Fruit fly (Drosophila melanogaster) whole organism, embryonic: Measurements from ENCODE around the gene Bx42.

Source experiments
- Adf1 ChIP-seq: fragments of 200-800 bp; sonication (Bioruptor generic); IDR thresholded peaks from 2 replicates; pipeline ENCODE4 v1.3.6; 2022; ENCODE audit warnings: missing biosample characterization, missing genetic modification characterization
- Aef1 ChIP-seq: fragments of 200-800 bp; sonication (Bioruptor generic); IDR thresholded peaks from 3 replicates; pipeline ENCODE4 v1.3.6; 2022; ENCODE audit warnings: missing biosample characterization, missing genetic modification characterization
- B-H1 ChIP-seq: fragments of 200-800 bp; sonication (Bioruptor generic); IDR thresholded peaks from 3 replicates; pipeline ENCODE4 v1.3.6; 2022; ENCODE audit warnings: missing biosample characterization, missing genetic modification characterization
- CG10462 ChIP-seq: fragments of 200-800 bp; sonication (Bioruptor generic); optimal IDR thresholded peaks from 2 replicates; lab custom pipeline; 2016; ENCODE audit warnings: missing biosample characterization, missing genetic modification characterization
- CG10959 ChIP-seq: fragments of 200-800 bp; sonication (Bioruptor generic); IDR thresholded peaks from 2 replicates; pipeline ENCODE4 v1.3.6; 2022; ENCODE audit warnings: missing biosample characterization, missing genetic modification characterization
- CG11456 ChIP-seq: fragments of 200-800 bp; sonication (Bioruptor generic); IDR thresholded peaks from 3 replicates; pipeline ENCODE4 v1.3.6; 2022; ENCODE audit warnings: missing biosample characterization, missing genetic modification characterization
- CG12071 ChIP-seq: fragments of 200-800 bp; sonication (Bioruptor generic); optimal IDR thresholded peaks from 3 replicates; lab custom pipeline; 2018; ENCODE audit warnings: missing biosample characterization, mild to moderate bottlenecking, missing genetic modification characterization
- CG14710 ChIP-seq: fragments of 200-800 bp; sonication (Bioruptor generic); optimal IDR thresholded peaks from 3 replicates; lab custom pipeline; 2019; ENCODE audit warnings: missing biosample characterization, mild to moderate bottlenecking, missing genetic modification characterization, moderate library complexity
- CG17186 ChIP-seq: fragments of 200-800 bp; sonication (Bioruptor generic); optimal IDR thresholded peaks from 3 replicates; lab custom pipeline; 2017; ENCODE audit warnings: missing biosample characterization, missing genetic modification reagents, missing genetic modification characterization
- CG17802 ChIP-seq: fragments of 200-800 bp; sonication (Bioruptor generic); optimal IDR thresholded peaks from 2 replicates; lab custom pipeline; 2018; ENCODE audit warnings: missing biosample characterization, mild to moderate bottlenecking, missing genetic modification characterization, moderate library complexity
- CG3407 ChIP-seq: fragments of 200-800 bp; sonication (Bioruptor generic); optimal IDR thresholded peaks from 2 replicates; lab custom pipeline; 2018; ENCODE audit warnings: missing biosample characterization, mild to moderate bottlenecking, missing genetic modification characterization
- CG34376 ChIP-seq: fragments of 200-800 bp; sonication (Bioruptor generic); optimal IDR thresholded peaks from 2 replicates; lab custom pipeline; 2018; ENCODE audit warnings: missing biosample characterization, mild to moderate bottlenecking, missing genetic modification characterization
- CG3838 ChIP-seq: fragments of 200-800 bp; sonication (Bioruptor generic); optimal IDR thresholded peaks from 3 replicates; lab custom pipeline; 2016; ENCODE audit warnings: missing biosample characterization, missing genetic modification characterization
- CG6654 ChIP-seq: fragments of 200-800 bp; sonication (Bioruptor generic); optimal IDR thresholded peaks from 2 replicates; lab custom pipeline; 2017; ENCODE audit warnings: missing biosample characterization, mild to moderate bottlenecking, missing genetic modification characterization
- CG6791 ChIP-seq: fragments of 200-800 bp; sonication (Bioruptor generic); IDR thresholded peaks from 3 replicates; pipeline ENCODE4 v1.3.6; 2022; ENCODE audit warnings: missing biosample characterization, missing genetic modification characterization; ENCODE audit not compliant: partially characterized antibody
- CG8281 ChIP-seq: fragments of 200-800 bp; sonication (Bioruptor generic); optimal IDR thresholded peaks from 2 replicates; lab custom pipeline; 2018; ENCODE audit warnings: missing biosample characterization, mild to moderate bottlenecking, missing genetic modification characterization, moderate library complexity
- CG9215 ChIP-seq: fragments of 200-800 bp; sonication (Bioruptor generic); IDR thresholded peaks from 2 replicates; pipeline ENCODE4 v1.3.6; 2022; ENCODE audit warnings: missing biosample characterization, missing genetic modification characterization
- Dip2 ChIP-seq: fragments of 200-800 bp; sonication (Bioruptor generic); IDR thresholded peaks from 2 replicates; pipeline ENCODE4 v1.3.6; 2022; ENCODE audit warnings: missing biosample characterization, missing genetic modification characterization
- E2f2 ChIP-seq: fragments of 200-800 bp; sonication (Bioruptor generic); IDR thresholded peaks from 2 replicates; pipeline ENCODE4 v1.3.6; 2022; ENCODE audit warnings: missing biosample characterization, missing genetic modification characterization
- Gug ChIP-seq: fragments of 200-800 bp; sonication (Bioruptor generic); IDR thresholded peaks from 4 replicates; pipeline ENCODE4 v1.3.6; 2022; ENCODE audit warnings: missing biosample characterization, missing genetic modification characterization
- HHEX ChIP-seq: fragments of 200-800 bp; sonication (Bioruptor generic); optimal IDR thresholded peaks from 3 replicates; lab custom pipeline; 2017; ENCODE audit warnings: missing biosample characterization, mild to moderate bottlenecking, missing genetic modification characterization, missing genetic modification reagents
- Hr78 ChIP-seq, 2 experiments: fragments of 200-800 bp in 1 of 2; fragments of >200 bp in 1 of 2; sonication (Bioruptor generic) in 1 of 2; optimal IDR thresholded peaks; 2 replicates each; lab custom pipeline; 2017 to 2019; ENCODE audit warnings: missing biosample characterization in 2 of 2, missing genetic modification characterization in 2 of 2, mild to moderate bottlenecking in 1 of 2, moderate library complexity in 1 of 2
- Mad ChIP-seq: fragments of 200-800 bp; sonication (Bioruptor generic); optimal IDR thresholded peaks from 2 replicates; lab custom pipeline; 2016; ENCODE audit warnings: missing biosample characterization, missing genetic modification characterization
- Side ChIP-seq: fragments of 200-800 bp; sonication (Bioruptor generic); optimal IDR thresholded peaks from 2 replicates; lab custom pipeline; 2016; ENCODE audit warnings: missing biosample characterization, missing genetic modification characterization
- Sox102F ChIP-seq: fragments of 200-800 bp; sonication (Bioruptor generic); optimal IDR thresholded peaks from 2 replicates; lab custom pipeline; 2018; ENCODE audit warnings: missing biosample characterization, mild to moderate bottlenecking, missing genetic modification characterization, moderate library complexity
- Spps ChIP-seq: fragments of 200-800 bp; sonication (Bioruptor generic); optimal IDR thresholded peaks from 2 replicates; lab custom pipeline; 2018; ENCODE audit warnings: missing biosample characterization, mild to moderate bottlenecking, missing genetic modification characterization
- Xrp1 ChIP-seq: fragments of 200-800 bp; sonication (Bioruptor generic); IDR thresholded peaks from 2 replicates; pipeline ENCODE4 v1.3.6; 2022; ENCODE audit warnings: missing biosample characterization, missing genetic modification characterization
- ash1 ChIP-seq: fragments of 200-800 bp; sonication (Bioruptor generic); optimal IDR thresholded peaks from 2 replicates; lab custom pipeline; 2018; ENCODE audit warnings: missing biosample characterization, mild to moderate bottlenecking, missing genetic modification characterization
- ato ChIP-seq: fragments of 200-800 bp; sonication (Bioruptor generic); IDR thresholded peaks from 2 replicates; pipeline ENCODE4 v1.3.6; 2022; ENCODE audit warnings: missing biosample characterization, missing genetic modification characterization; ENCODE audit not compliant: partially characterized antibody
- bowl ChIP-seq: fragments of 200-800 bp; sonication (Bioruptor generic); IDR thresholded peaks from 2 replicates; pipeline ENCODE4 v1.3.6; 2022; ENCODE audit warnings: missing biosample characterization, missing genetic modification characterization
- caup ChIP-seq: fragments of 200-800 bp; sonication (Bioruptor generic); optimal IDR thresholded peaks from 3 replicates; lab custom pipeline; 2017; ENCODE audit warnings: missing biosample characterization, mild to moderate bottlenecking, missing genetic modification characterization, moderate library complexity; ENCODE audit not compliant: severe bottlenecking
- cg ChIP-seq: fragments of 200-800 bp; sonication (Bioruptor generic); optimal IDR thresholded peaks from 3 replicates; lab custom pipeline; 2019; ENCODE audit warnings: missing biosample characterization, mild to moderate bottlenecking, missing genetic modification characterization, moderate library complexity
- dan ChIP-seq: fragments of 200-800 bp; sonication (Bioruptor generic); IDR thresholded peaks from 2 replicates; pipeline ENCODE4 v1.3.6; 2022; ENCODE audit warnings: missing biosample characterization, missing genetic modification characterization
- danr ChIP-seq: fragments of 200-800 bp; sonication (Bioruptor generic); IDR thresholded peaks from 2 replicates; pipeline ENCODE4 v1.3.6; 2022; ENCODE audit warnings: missing biosample characterization, missing genetic modification characterization
- dmrt99B ChIP-seq: fragments of 200-800 bp; sonication (Bioruptor generic); optimal IDR thresholded peaks from 2 replicates; lab custom pipeline; 2018; ENCODE audit warnings: missing biosample characterization, mild to moderate bottlenecking, missing genetic modification characterization, moderate library complexity
- dpn ChIP-seq, 2 experiments: fragments of 200-800 bp; sonication (Bioruptor generic); optimal IDR thresholded peaks; 3 replicates each; lab custom pipeline; 2016; ENCODE audit warnings: missing biosample characterization in 2 of 2, missing genetic modification characterization in 2 of 2
- fd64A ChIP-seq: fragments of 200-800 bp; sonication (Bioruptor generic); optimal IDR thresholded peaks from 3 replicates; lab custom pipeline; 2018; ENCODE audit warnings: missing biosample characterization, mild to moderate bottlenecking, missing genetic modification characterization
- grau ChIP-seq: fragments of 200-800 bp; optimal IDR thresholded peaks from 3 replicates; lab custom pipeline; 2019; ENCODE audit warnings: missing biosample characterization, mild to moderate bottlenecking, missing genetic modification characterization, moderate library complexity
- gt ChIP-seq: fragments of 200-800 bp; sonication (Bioruptor generic); IDR thresholded peaks from 2 replicates; pipeline ENCODE4 v1.3.6; 2022; ENCODE audit warnings: missing biosample characterization, missing genetic modification characterization
- hbn ChIP-seq: fragments of 200-800 bp; sonication (Bioruptor generic); IDR thresholded peaks from 2 replicates; pipeline ENCODE4 v1.3.6; 2022; ENCODE audit warnings: missing biosample characterization, missing genetic modification characterization; ENCODE audit not compliant: partially characterized antibody
- lilli ChIP-seq: fragments of 200-800 bp; sonication (Bioruptor generic); optimal IDR thresholded peaks from 3 replicates; lab custom pipeline; 2016; ENCODE audit warnings: missing biosample characterization, missing genetic modification characterization
- odd ChIP-seq: fragments of 200-800 bp; sonication (Bioruptor generic); optimal IDR thresholded peaks from 2 replicates; lab custom pipeline; 2017; ENCODE audit warnings: missing biosample characterization, mild to moderate bottlenecking, missing genetic modification characterization
- pb ChIP-seq: fragments of 200-800 bp; sonication (Bioruptor generic); optimal IDR thresholded peaks from 3 replicates; lab custom pipeline; 2016; ENCODE audit warnings: missing biosample characterization, missing genetic modification characterization
- salm ChIP-seq: fragments of 200-800 bp; sonication (Bioruptor generic); optimal IDR thresholded peaks from 2 replicates; lab custom pipeline; 2018; ENCODE audit warnings: missing biosample characterization, mild to moderate bottlenecking, missing genetic modification characterization
- tgo ChIP-seq: fragments of 200-800 bp; sonication (Bioruptor generic); IDR thresholded peaks from 3 replicates; pipeline ENCODE4 v1.3.6; 2022; ENCODE audit warnings: missing biosample characterization, missing genetic modification characterization
- tx ChIP-seq: fragments of 200-800 bp; sonication (Bioruptor generic); optimal IDR thresholded peaks from 2 replicates; lab custom pipeline; 2016; ENCODE audit warnings: missing biosample characterization, missing genetic modification characterization
- wdn ChIP-seq: fragments of 200-800 bp; sonication (Bioruptor generic); IDR thresholded peaks from 2 replicates; pipeline ENCODE4 v1.3.6; 2022; ENCODE audit warnings: missing biosample characterization, missing genetic modification characterization
- zfh2 ChIP-seq: fragments of 200-800 bp; sonication (Bioruptor generic); optimal IDR thresholded peaks from 2 replicates; lab custom pipeline; 2016; ENCODE audit warnings: missing biosample characterization, missing genetic modification characterization

Bx42 gene

dm6 chrX:9118961-9119633, 12.7 kb upstream of the Bx42 start (continued):
- peak; percentile 47 for TF ChIP-seq CG14710 (tag; lab: Kevin White, UChicago)
- no peak for TF ChIP-seq CG11456 (GFP tag; lab: Robert Waterston, UW)
- peak; percentile 59 for TF ChIP-seq cg
- TF ChIP-seq B-H1 (GFP tag; lab: Robert Waterston, UW), result no peak
- TF ChIP-seq CG3838, result no peak
- no peak for TF ChIP-seq danr (GFP tag; lab: Robert Waterston, UW)
- no peak for TF ChIP-seq CG9215
- TF ChIP-seq lilli, result peak; percentile 32
- TF ChIP-seq ash1 (GFP tag; lab: Kevin White, UChicago), result no peak
- no peak for TF ChIP-seq Sox102F (GFP tag; lab: Kevin White, UChicago)
- TF ChIP-seq Gug, result no peak
- no peak for TF ChIP-seq CG8281 (tag; lab: Kevin White, UChicago)
- no peak for TF ChIP-seq odd
- no peak for TF ChIP-seq Mad (GFP tag; lab: Kevin White, UChicago)
- no peak for TF ChIP-seq E2f2 (GFP tag; lab: Robert Waterston, UW)
- no peak for TF ChIP-seq Side (GFP tag; lab: Kevin White, UChicago)
- no peak for TF ChIP-seq CG17802
- TF ChIP-seq Adf1 (GFP tag; lab: Robert Waterston, UW), result no peak
- no peak for TF ChIP-seq wdn (GFP tag; lab: Robert Waterston, UW)
- TF ChIP-seq CG34376 (GFP tag; lab: Kevin White, UChicago), result no peak
- TF ChIP-seq Spps (tag; lab: Kevin White, UChicago), result no peak
- no peak for TF ChIP-seq Aef1 (GFP tag; lab: Robert Waterston, UW)
- peak; percentile 44; the same call in 1 of the 2 replicates for TF ChIP-seq Xrp1
- TF ChIP-seq tgo, result no peak
- no peak for TF ChIP-seq Dip2
- no peak for TF ChIP-seq CG12071
- TF ChIP-seq CG10462, result no peak
- no peak for TF ChIP-seq caup
- TF ChIP-seq hbn (GFP tag; lab: Robert Waterston, UW), result no peak
- TF ChIP-seq CG6654 (GFP tag; lab: Kevin White, UChicago), result peak; percentile 24
- peak; percentile 46 for TF ChIP-seq HHEX
- TF ChIP-seq ato, result no peak
- no peak for TF ChIP-seq pb (GFP tag; lab: Kevin White, UChicago)
- no peak for TF ChIP-seq dan (GFP tag; lab: Robert Waterston, UW)
- TF ChIP-seq Hr78 (GFP tag; optimal IDR thresholded peaks at IDR 0.05; lab: Kevin White, UChicago), result no peak
- TF ChIP-seq bowl (GFP tag; lab: Robert Waterston, UW), result no peak
- peak; percentile 76 for TF ChIP-seq dmrt99B (tag; lab: Kevin White, UChicago)
- TF ChIP-seq CG17186 (GFP tag; lab: Kevin White, UChicago), result no peak
- no peak for TF ChIP-seq tx (GFP tag; lab: Kevin White, UChicago)
- TF ChIP-seq CG6791 (GFP tag; lab: Robert Waterston, UW), result no peak
- no peak for TF ChIP-seq CG3407 (GFP tag; lab: Kevin White, UChicago)
- no peak for TF ChIP-seq CG10959 (GFP tag; lab: Robert Waterston, UW)
- no peak for TF ChIP-seq gt (GFP tag; lab: Robert Waterston, UW)
- TF ChIP-seq grau (tag; lab: Kevin White, UChicago), result no peak
- TF ChIP-seq dpn (GFP tag; optimal IDR thresholded peaks at IDR 0.05; lab: Kevin White, UChicago), result peak in 1 of 2 experiments; percentile 35
- peak; percentile 10 for TF ChIP-seq fd64A (GFP tag; lab: Kevin White, UChicago)
- TF ChIP-seq zfh2 (GFP tag; lab: Kevin White, UChicago), result no peak
- TF ChIP-seq salm, result no peak
